Worm (Caenorhabditis elegans) whole organism, L4 larva: Measurements from ENCODE around the gene eif-3.B.

Source experiments
- D1046.2 ChIP-seq: fragments of 200-800 bp; sonication (Bioruptor generic); IDR thresholded peaks from 2 replicates; pipeline ENCODE4 v1.3.6; 2022; ENCODE audit warnings: missing genetic modification characterization, missing compliant biosample characterization
- R02D3.7 ChIP-seq: fragments of 150-350 bp; sonication (generic microtip); optimal IDR thresholded peaks from 3 replicates; lab custom pipeline; 2014; ENCODE audit warnings: missing biosample characterization, missing genetic modification characterization
- daf-16 ChIP-seq, 3 experiments: sonication (generic microtip); optimal IDR thresholded peaks; 2 replicates each; lab custom pipeline; 2016 to 2017; ENCODE audit warnings: missing genetic modification characterization in 3 of 3, missing genetic modification reagents in 3 of 3, mild to moderate bottlenecking in 2 of 3, missing compliant biosample characterization in 2 of 3, missing biosample characterization in 1 of 3, moderate library complexity in 1 of 3
- egl-27 ChIP-seq: sonication (generic microtip); optimal IDR thresholded peaks from 3 replicates; lab custom pipeline; 2017; ENCODE audit warnings: missing biosample characterization, missing genetic modification reagents, missing genetic modification characterization
- jun-1 ChIP-seq: fragments of 150-350 bp; optimal IDR thresholded peaks from 2 replicates; lab custom pipeline; 2014; ENCODE audit warnings: missing biosample characterization, missing genetic modification reagents, missing genetic modification characterization
- mep-1 ChIP-seq: fragments of 150-350 bp; sonication (generic microtip); optimal IDR thresholded peaks from 3 replicates; lab custom pipeline; 2014; ENCODE audit warnings: missing biosample characterization, missing genetic modification characterization
- nhr-10 ChIP-seq: fragments of 150-350 bp; optimal IDR thresholded peaks from 2 replicates; lab custom pipeline; 2014; ENCODE audit warnings: missing biosample characterization, missing genetic modification characterization
- nhr-11 ChIP-seq: fragments of 150-350 bp; optimal IDR thresholded peaks from 2 replicates; lab custom pipeline; 2014; ENCODE audit warnings: missing biosample characterization, missing genetic modification characterization
- nhr-76 ChIP-seq: fragments of 150-350 bp; optimal IDR thresholded peaks from 2 replicates; lab custom pipeline; 2014; ENCODE audit warnings: missing biosample characterization, missing genetic modification characterization
- skn-1 ChIP-seq: fragments of 150-350 bp; optimal IDR thresholded peaks from 2 replicates; lab custom pipeline; 2014; ENCODE audit warnings: missing biosample characterization, missing genetic modification characterization
- unc-39 ChIP-seq: sonication (generic microtip); optimal IDR thresholded peaks from 2 replicates; lab custom pipeline; 2017; ENCODE audit warnings: missing biosample characterization, missing genetic modification characterization
- ztf-11 ChIP-seq: fragments of 150-350 bp; optimal IDR thresholded peaks from 2 replicates; lab custom pipeline; 2014; ENCODE audit warnings: missing biosample characterization, missing genetic modification characterization

DNA sequence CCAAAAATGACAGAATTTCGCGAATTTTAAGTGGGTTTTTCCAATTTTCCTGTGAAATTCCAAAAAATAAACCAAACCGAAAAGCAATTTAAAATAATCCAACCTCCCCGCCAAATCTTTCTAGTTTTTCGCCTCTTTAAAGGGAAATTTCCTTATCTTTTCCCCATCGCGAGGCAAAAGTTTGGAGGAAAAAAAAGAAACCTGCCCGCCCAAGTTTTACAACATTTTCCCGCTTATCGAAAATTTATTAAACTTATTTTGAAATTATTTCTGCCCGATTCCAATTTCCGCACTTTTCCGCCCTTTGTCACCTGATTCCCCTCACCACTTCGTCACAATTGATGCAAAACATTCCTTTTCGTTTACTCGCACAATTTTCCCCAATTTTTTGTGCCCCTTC is 17.0 kb downstream of the eif-3.B start, which contains the start of gene osta-3:
- no peak for TF ChIP-seq skn-1 (tag; lab: Kevin White, UChicago)
- no peak for TF ChIP-seq D1046.2
- TF ChIP-seq nhr-76 = no peak
- TF ChIP-seq mep-1 (tag; lab: Kevin White, UChicago) = no peak
- no peak for TF ChIP-seq nhr-11
- no peak for TF ChIP-seq egl-27
- no peak for TF ChIP-seq R02D3.7 (tag; lab: Kevin White, UChicago)
- no peak for TF ChIP-seq daf-16 (GFP tag; optimal IDR thresholded peaks at IDR 0.05; lab: Kevin White, UChicago)
- no peak for TF ChIP-seq daf-16 (tag; optimal IDR thresholded peaks at IDR 0.05; lab: Kevin White, UChicago)
- no peak for TF ChIP-seq ztf-11 (tag; lab: Kevin White, UChicago)
- no peak for TF ChIP-seq jun-1 (tag; lab: Kevin White, UChicago)
- no peak for TF ChIP-seq nhr-10 (tag; lab: Kevin White, UChicago)
- TF ChIP-seq unc-39 (tag; lab: Kevin White, UChicago) = no peak
